Worm (Caenorhabditis elegans) whole organism, L1 larva: Measurements from ENCODE around the gene C50F7.6.

Experiments
- lir-3 ChIP-seq: sonication (generic microtip); optimal IDR thresholded peaks from 2 replicates; lab custom pipeline; 2016; ENCODE audit warnings: mild to moderate bottlenecking, missing genetic modification characterization, moderate library complexity, missing compliant biosample characterization; ENCODE audit not compliant: poor library complexity
- nhr-28 ChIP-seq: fragments of 150-350 bp; optimal IDR thresholded peaks from 2 replicates; lab custom pipeline; 2014; ENCODE audit warnings: missing biosample characterization, missing genetic modification characterization
- sox-4 ChIP-seq: sonication (generic microtip); optimal IDR thresholded peaks from 2 replicates; lab custom pipeline; 2016; ENCODE audit warnings: missing genetic modification characterization, missing compliant biosample characterization

- TF ChIP-seq nhr-28 (tag; lab: Kevin White, UChicago) = no peak
- no peak for TF ChIP-seq lir-3 (tag; lab: Kevin White, UChicago)
- TF ChIP-seq sox-4 (tag; lab: Kevin White, UChicago) = no peak
Observed at ce11 chrIV:7770162-7770561, 47.2 kb upstream of the C50F7.6 start, which contains the start of gene rdl-1.
